Worm (Caenorhabditis elegans) whole organism, young adult: Measurements from ENCODE around the gene srlf-35.

Experiments
- hrde-1 ChIP-seq: sonication (generic microtip); optimal IDR thresholded peaks from 2 replicates; lab custom pipeline; 2016; ENCODE audit warnings: missing genetic modification characterization, mild to moderate bottlenecking, missing compliant biosample characterization, moderate library complexity, missing genotype, missing genetic modification reagents, borderline replicate concordance
- unc-130 ChIP-seq: sonication (generic microtip); optimal IDR thresholded peaks from 2 replicates; lab custom pipeline; 2016; ENCODE audit warnings: missing genetic modification reagents, missing genetic modification characterization, missing compliant biosample characterization

- TF ChIP-seq hrde-1: no peak
- no peak for TF ChIP-seq unc-130 (GFP tag; lab: Kevin White, UChicago)
Observed at ce11 chrV:489320-489719, 14.5 kb upstream of the srlf-35 start, which contains the start of gene nhr-106.
